Fruit fly (Drosophila melanogaster) whole organism, embryonic: ENCODE results near the gene CG3841.

Source experiments
- B-H1 ChIP-seq: fragments of 200-800 bp; sonication (Bioruptor generic); IDR thresholded peaks from 3 replicates; pipeline ENCODE4 v1.3.6; 2022; ENCODE audit warnings: missing biosample characterization, missing genetic modification characterization
- CG11085 ChIP-seq: fragments of 200-800 bp; sonication (Bioruptor generic); IDR thresholded peaks from 2 replicates; pipeline ENCODE4 v1.3.6; 2022; ENCODE audit warnings: missing biosample characterization, missing genetic modification characterization
- CG1233 ChIP-seq: fragments of 200-800 bp; sonication (Bioruptor generic); optimal IDR thresholded peaks from 4 replicates; lab custom pipeline; 2018; ENCODE audit warnings: missing biosample characterization, mild to moderate bottlenecking, missing genetic modification characterization
- CG14860 ChIP-seq: fragments of 200-800 bp; sonication (Bioruptor generic); IDR thresholded peaks from 3 replicates; pipeline ENCODE4 v1.3.6; 2022; ENCODE audit warnings: missing biosample characterization, missing genetic modification characterization; ENCODE audit not compliant: partially characterized antibody
- CG14965 ChIP-seq: fragments of 200-800 bp; sonication (Bioruptor generic); optimal IDR thresholded peaks from 2 replicates; lab custom pipeline; 2016; ENCODE audit warnings: missing biosample characterization, missing genetic modification characterization, borderline replicate concordance
- CG1603 ChIP-seq: fragments of 200-800 bp; sonication (Bioruptor generic); optimal IDR thresholded peaks from 2 replicates; lab custom pipeline; 2019; ENCODE audit warnings: missing biosample characterization, mild to moderate bottlenecking, missing genetic modification characterization, moderate library complexity
- CG31224 ChIP-seq: fragments of 200-800 bp; sonication (Bioruptor generic); IDR thresholded peaks from 2 replicates; pipeline ENCODE4 v1.3.6; 2022; ENCODE audit warnings: missing biosample characterization, missing genetic modification characterization
- CG31365 ChIP-seq: fragments of 200-800 bp; sonication (Bioruptor generic); optimal IDR thresholded peaks from 2 replicates; lab custom pipeline; 2018; ENCODE audit warnings: missing biosample characterization, mild to moderate bottlenecking, missing genetic modification characterization
- CG31388 ChIP-seq: fragments of 200-800 bp; sonication (Bioruptor generic); optimal IDR thresholded peaks from 2 replicates; lab custom pipeline; 2016; ENCODE audit warnings: missing biosample characterization, missing genetic modification characterization
- CG3407 ChIP-seq: fragments of 200-800 bp; sonication (Bioruptor generic); optimal IDR thresholded peaks from 2 replicates; lab custom pipeline; 2018; ENCODE audit warnings: missing biosample characterization, mild to moderate bottlenecking, missing genetic modification characterization
- CG3995 ChIP-seq: fragments of 200-800 bp; sonication (Bioruptor generic); optimal IDR thresholded peaks from 3 replicates; lab custom pipeline; 2016; ENCODE audit warnings: missing biosample characterization, missing genetic modification characterization
- CG5245 ChIP-seq: fragments of 200-800 bp; sonication (Bioruptor generic); optimal IDR thresholded peaks from 3 replicates; lab custom pipeline; 2016; ENCODE audit warnings: missing biosample characterization, missing genetic modification characterization
- CG6689 ChIP-seq: fragments of 200-800 bp; sonication (Bioruptor generic); IDR thresholded peaks from 2 replicates; pipeline ENCODE4 v1.3.6; 2022; ENCODE audit warnings: missing biosample characterization, missing genetic modification characterization
- CG7786 ChIP-seq: fragments of 200-800 bp; sonication (Bioruptor generic); optimal IDR thresholded peaks from 2 replicates; lab custom pipeline; 2016; ENCODE audit warnings: missing biosample characterization, missing genetic modification characterization
- CG8359 ChIP-seq: fragments of 200-800 bp; sonication (Bioruptor generic); optimal IDR thresholded peaks from 2 replicates; lab custom pipeline; 2017; ENCODE audit warnings: missing biosample characterization, mild to moderate bottlenecking, missing genetic modification characterization, borderline replicate concordance
- CG8944 ChIP-seq: fragments of 200-800 bp; sonication (Bioruptor generic); optimal IDR thresholded peaks from 3 replicates; lab custom pipeline; 2016; ENCODE audit warnings: missing biosample characterization, missing genetic modification characterization
- E2f1 ChIP-seq: fragments of 200-800 bp; sonication (Bioruptor generic); IDR thresholded peaks from 2 replicates; pipeline ENCODE4 v1.3.6; 2022; ENCODE audit warnings: missing biosample characterization, missing genetic modification characterization
- HLH54F ChIP-seq: fragments of 200-800 bp; sonication (Bioruptor generic); optimal IDR thresholded peaks from 3 replicates; lab custom pipeline; 2016; ENCODE audit warnings: missing biosample characterization, missing genetic modification characterization
- HLHmδ ChIP-seq: fragments of 200-800 bp; sonication (Bioruptor generic); optimal IDR thresholded peaks from 2 replicates; lab custom pipeline; 2018; ENCODE audit warnings: missing biosample characterization, mild to moderate bottlenecking, missing genetic modification characterization, moderate library complexity
- MBD-R2 ChIP-seq: fragments of 200-800 bp; sonication (Bioruptor generic); IDR thresholded peaks from 2 replicates; pipeline ENCODE4 v1.3.6; 2022; ENCODE audit warnings: missing biosample characterization, missing genetic modification characterization
- Nf-YB ChIP-seq: fragments of 200-800 bp; sonication (Bioruptor generic); optimal IDR thresholded peaks from 3 replicates; lab custom pipeline; 2019; ENCODE audit warnings: missing biosample characterization, mild to moderate bottlenecking, missing genetic modification characterization, moderate library complexity
- Pdp1 ChIP-seq, 2 experiments: fragments of 200-800 bp; sonication (Bioruptor generic); optimal IDR thresholded peaks; 3 replicates each; lab custom pipeline; 2016; ENCODE audit warnings: missing biosample characterization in 2 of 2, missing genetic modification characterization in 2 of 2, mild to moderate bottlenecking in 1 of 2, moderate library complexity in 1 of 2
- Sin3A ChIP-seq: fragments of >200 bp; optimal IDR thresholded peaks from 2 replicates; lab custom pipeline; 2018
- Ssrp ChIP-seq: fragments of 200-800 bp; sonication (Bioruptor generic); optimal IDR thresholded peaks from 2 replicates; lab custom pipeline; 2018; ENCODE audit warnings: missing biosample characterization, mild to moderate bottlenecking, missing genetic modification characterization, moderate library complexity
- ara ChIP-seq: fragments of 200-800 bp; sonication (Bioruptor generic); IDR thresholded peaks from 2 replicates; pipeline ENCODE4 v1.3.6; 2022; ENCODE audit warnings: missing biosample characterization, missing genetic modification characterization
- ash1 ChIP-seq: fragments of 200-800 bp; sonication (Bioruptor generic); optimal IDR thresholded peaks from 2 replicates; lab custom pipeline; 2018; ENCODE audit warnings: missing biosample characterization, mild to moderate bottlenecking, missing genetic modification characterization
- ato ChIP-seq: fragments of 200-800 bp; sonication (Bioruptor generic); IDR thresholded peaks from 2 replicates; pipeline ENCODE4 v1.3.6; 2022; ENCODE audit warnings: missing biosample characterization, missing genetic modification characterization; ENCODE audit not compliant: partially characterized antibody
- az2 ChIP-seq: fragments of 200-800 bp; sonication (Bioruptor generic); optimal IDR thresholded peaks from 3 replicates; lab custom pipeline; 2016; ENCODE audit warnings: missing biosample characterization, missing genetic modification characterization
- bab2 ChIP-seq: fragments of 200-800 bp; sonication (Bioruptor generic); optimal IDR thresholded peaks from 2 replicates; lab custom pipeline; 2016; ENCODE audit warnings: missing biosample characterization, missing genetic modification characterization
- bcd ChIP-seq: fragments of 200-800 bp; sonication (Bioruptor generic); optimal IDR thresholded peaks from 2 replicates; lab custom pipeline; 2017; ENCODE audit warnings: missing biosample characterization, mild to moderate bottlenecking, missing genetic modification characterization
- ci ChIP-seq: fragments of 200-800 bp; sonication (Bioruptor generic); IDR thresholded peaks from 3 replicates; pipeline ENCODE4 v1.3.6; 2022; ENCODE audit warnings: missing biosample characterization, missing genetic modification characterization
- croc ChIP-seq: fragments of 200-800 bp; sonication (Bioruptor generic); conservative IDR thresholded peaks from 3 replicates; pipeline ENCODE4 v1.3.6; 2022; ENCODE audit warnings: missing biosample characterization, missing genetic modification characterization
- dan ChIP-seq: fragments of 200-800 bp; sonication (Bioruptor generic); IDR thresholded peaks from 2 replicates; pipeline ENCODE4 v1.3.6; 2022; ENCODE audit warnings: missing biosample characterization, missing genetic modification characterization
- dmrt99B ChIP-seq: fragments of 200-800 bp; sonication (Bioruptor generic); optimal IDR thresholded peaks from 2 replicates; lab custom pipeline; 2018; ENCODE audit warnings: missing biosample characterization, mild to moderate bottlenecking, missing genetic modification characterization, moderate library complexity
- esg ChIP-seq: fragments of 200-800 bp; sonication (Bioruptor generic); conservative IDR thresholded peaks from 2 replicates; pipeline ENCODE4 v1.3.6; 2022; ENCODE audit warnings: missing biosample characterization, missing genetic modification characterization
- fd102C ChIP-seq: fragments of 200-800 bp; sonication (Bioruptor generic); optimal IDR thresholded peaks from 2 replicates; lab custom pipeline; 2018; ENCODE audit warnings: missing biosample characterization, mild to moderate bottlenecking, missing genetic modification characterization, moderate library complexity
- fd3F ChIP-seq: fragments of 200-800 bp; sonication (Bioruptor generic); optimal IDR thresholded peaks from 2 replicates; lab custom pipeline; 2018; ENCODE audit warnings: missing biosample characterization, mild to moderate bottlenecking, missing genetic modification characterization, moderate library complexity
- grau ChIP-seq: fragments of 200-800 bp; optimal IDR thresholded peaks from 3 replicates; lab custom pipeline; 2019; ENCODE audit warnings: missing biosample characterization, mild to moderate bottlenecking, missing genetic modification characterization, moderate library complexity
- hb ChIP-seq: fragments of 200-800 bp; sonication (Bioruptor generic); IDR thresholded peaks from 3 replicates; pipeline ENCODE4 v1.3.6; 2022; ENCODE audit warnings: missing biosample characterization, missing genetic modification characterization; ENCODE audit not compliant: partially characterized antibody
- onecut ChIP-seq: fragments of 200-800 bp; sonication (Bioruptor generic); IDR thresholded peaks from 2 replicates; pipeline ENCODE4 v1.3.6; 2022; ENCODE audit warnings: missing biosample characterization, missing genetic modification characterization
- otp ChIP-seq: fragments of 200-800 bp; sonication (Bioruptor generic); IDR thresholded peaks from 3 replicates; pipeline ENCODE4, ENCODE4 v1.3.6; 2022; ENCODE audit warnings: missing biosample characterization, missing genetic modification characterization
- prd ChIP-seq, 3 experiments: fragments of >200 bp in 2 of 3; fragments of 200-800 bp in 1 of 3; sonication (Bioruptor generic) in 1 of 3; optimal IDR thresholded peaks in 2 of 3; IDR thresholded peaks in 1 of 3; 2 replicates in 2 of 3; 3 replicates in 1 of 3; pipeline versions ENCODE4 v1.3.6 to Lab custom; 2017 to 2022; ENCODE audit warnings: missing biosample characterization in 1 of 3, missing genetic modification characterization in 1 of 3
- repo ChIP-seq: fragments of 200-800 bp; sonication (Bioruptor generic); optimal IDR thresholded peaks from 2 replicates; lab custom pipeline; 2016; ENCODE audit warnings: missing biosample characterization, missing genetic modification characterization
- sens-2 ChIP-seq: fragments of 200-800 bp; sonication (Bioruptor generic); IDR thresholded peaks from 2 replicates; pipeline ENCODE4 v1.3.6; 2022; ENCODE audit warnings: missing biosample characterization, missing genetic modification characterization
- shn ChIP-seq: fragments of 200-800 bp; sonication (Bioruptor generic); optimal IDR thresholded peaks from 3 replicates; lab custom pipeline; 2016; ENCODE audit warnings: missing biosample characterization, missing genetic modification characterization
- sim ChIP-seq: fragments of 200-800 bp; sonication (Bioruptor generic); IDR thresholded peaks from 2 replicates; pipeline ENCODE4 v1.3.6; 2022; ENCODE audit warnings: missing biosample characterization, missing genetic modification characterization
- slbo ChIP-seq: fragments of 200-800 bp; sonication (Bioruptor generic); IDR thresholded peaks from 2 replicates; pipeline ENCODE4 v1.3.6; 2022; ENCODE audit warnings: missing biosample characterization, missing genetic modification characterization
- sqz ChIP-seq: fragments of 200-800 bp; sonication (Bioruptor generic); optimal IDR thresholded peaks from 3 replicates; lab custom pipeline; 2018; ENCODE audit warnings: missing biosample characterization, mild to moderate bottlenecking, missing genetic modification characterization
- tx ChIP-seq: fragments of 200-800 bp; sonication (Bioruptor generic); optimal IDR thresholded peaks from 2 replicates; lab custom pipeline; 2016; ENCODE audit warnings: missing biosample characterization, missing genetic modification characterization
- unc-4 ChIP-seq: fragments of 200-800 bp; sonication (Bioruptor generic); IDR thresholded peaks from 2 replicates; pipeline ENCODE4 v1.3.6; 2022; ENCODE audit warnings: missing biosample characterization, missing genetic modification characterization; ENCODE audit not compliant: partially characterized antibody
- wor ChIP-seq: fragments of 200-800 bp; sonication (Bioruptor generic); IDR thresholded peaks from 2 replicates; pipeline ENCODE4 v1.3.6; 2022; ENCODE audit warnings: missing biosample characterization, missing genetic modification characterization

Gene CG3841

DNA sequence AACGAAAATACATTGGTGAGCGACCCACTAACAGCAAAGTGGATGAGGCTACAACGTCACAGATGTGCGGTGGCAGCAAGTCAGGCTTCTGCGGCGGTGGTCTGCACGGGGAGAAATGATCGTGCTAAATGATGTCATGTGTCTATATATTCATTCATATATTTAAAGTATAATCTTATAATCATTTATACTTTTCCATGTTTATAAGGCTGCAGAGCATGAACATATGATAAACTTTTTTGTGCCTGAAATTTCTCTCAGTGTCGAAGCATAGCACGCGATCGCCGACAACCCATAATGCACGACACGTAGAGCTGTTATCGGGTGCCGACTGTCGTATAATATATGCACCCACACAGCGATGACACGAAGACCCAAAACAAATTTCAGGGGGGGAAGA, 9.1 kb downstream of the CG3841 start:
- TF ChIP-seq Pdp1 (GFP tag; optimal IDR thresholded peaks at IDR 0.05; lab: Kevin White, UChicago) (peak in 1 of 2 experiments; percentile 1), croc (GFP tag; lab: Robert Waterston, UW) (peak; percentile 83), bab2 (GFP tag; lab: Kevin White, UChicago) (peak; percentile 17), CG1603 (tag; lab: Kevin White, UChicago) (peak; percentile 78), HLHmδ (GFP tag; lab: Kevin White, UChicago) (no peak), HLH54F (no peak), hb (no peak), CG8359 (GFP tag; lab: Kevin White, UChicago) (peak; percentile 49), CG1233 (GFP tag; lab: Kevin White, UChicago) (peak; percentile 59), tx (no peak), shn (GFP tag; lab: Kevin White, UChicago) (no peak), fd102C (GFP tag; lab: Kevin White, UChicago) (peak; percentile 75), CG31365 (tag; lab: Kevin White, UChicago) (no peak), CG3995 (GFP tag; lab: Kevin White, UChicago) (no peak), ara (peak; percentile 95), CG31224 (peak; percentile 59), otp (GFP tag; lab: Robert Waterston, UW) (peak; percentile 88), CG7786 (no peak), grau (tag; lab: Kevin White, UChicago) (peak; percentile 76), CG11085 (GFP tag; lab: Robert Waterston, UW) (no peak), ash1 (GFP tag; lab: Kevin White, UChicago) (no peak), wor (GFP tag; lab: Robert Waterston, UW) (peak; percentile 48; the same call in 1 of the 2 replicates), fd3F (no peak), CG6689 (GFP tag; lab: Robert Waterston, UW) (peak; percentile 77), repo (GFP tag; lab: Kevin White, UChicago) (no peak), CG14860 (GFP tag; lab: Robert Waterston, UW) (no peak), E2f1 (GFP tag; lab: Robert Waterston, UW) (peak; percentile 65), dan (peak; percentile 79), MBD-R2 (GFP tag; lab: Robert Waterston, UW) (no peak), ci (GFP tag; lab: Robert Waterston, UW) (peak; percentile 90), Ssrp (tag; lab: Kevin White, UChicago) (peak; percentile 71), esg (GFP tag; lab: Robert Waterston, UW) (peak; percentile 61; the same call in 1 of the 2 replicates), ato (GFP tag; lab: Robert Waterston, UW) (no peak), CG3407 (GFP tag; lab: Kevin White, UChicago) (peak; percentile 57), sqz (GFP tag; lab: Kevin White, UChicago) (no peak), B-H1 (peak; percentile 29; the same call in 2 of the 3 replicates), Nf-YB (GFP tag; lab: Kevin White, UChicago) (peak; percentile 22), dmrt99B (tag; lab: Kevin White, UChicago) (peak; percentile 66), sim (GFP tag; lab: Robert Waterston, UW) (peak; percentile 71), sens-2 (GFP tag; lab: Robert Waterston, UW) (peak; percentile 84), CG8944 (GFP tag; lab: Kevin White, UChicago) (no peak), az2 (GFP tag; lab: Kevin White, UChicago) (peak; percentile 58), slbo (GFP tag; lab: Robert Waterston, UW) (peak; percentile 44; the same call in 1 of the 2 replicates), prd (optimal IDR thresholded peaks at IDR 0.05; lab: Kevin White, UChicago) (no peak), prd (GFP tag; IDR thresholded peaks at IDR 0.05; lab: Robert Waterston, UW) (peak; percentile 94), Sin3A (no peak), onecut (GFP tag; lab: Robert Waterston, UW) (peak; percentile 74), bcd (GFP tag; lab: Kevin White, UChicago) (peak; percentile 53), CG31388 (GFP tag; lab: Kevin White, UChicago) (no peak), CG5245 (GFP tag; lab: Kevin White, UChicago) (peak; percentile 55), unc-4 (GFP tag; lab: Robert Waterston, UW) (no peak), CG14965 (GFP tag; lab: Kevin White, UChicago) (no peak)
